Worm (Caenorhabditis elegans): ENCODE measurements around the gene pks-1.

pks-1 gene

ce11 chrX:5429335-5429734 is 15.7 kb downstream of the pks-1 start:
- TF ChIP-seq grh-1 (GFP tag; IDR thresholded peaks at IDR 0.05) (peak; percentile 95), pag-3 (tag; optimal IDR thresholded peaks at IDR 0.05; ENCODE audit: borderline replicate concordance, insufficient read depth) (no peak), ceh-82 (tag; optimal IDR thresholded peaks at IDR 0.05) (peak; percentile 98 to 99 (median 98)), dsc-1 (tag; optimal IDR thresholded peaks at IDR 0.05) (peak; percentile 100), dpl-1 (GFP tag; optimal IDR thresholded peaks at IDR 0.05) (peak; percentile 35 to 67 (median 62)), skn-1 (tag; optimal IDR thresholded peaks at IDR 0.05) (peak; percentile 94), nhr-28 (tag; optimal IDR thresholded peaks at IDR 0.05) (no peak), nhr-85 (tag) (peak; percentile 98), vab-15 (tag; optimal IDR thresholded peaks at IDR 0.05) (peak; percentile 81), nhr-84 (tag; optimal IDR thresholded peaks at IDR 0.05) (no peak), nhr-12 (tag; optimal IDR thresholded peaks at IDR 0.05) (peak; percentile 63), isw-1 (GFP tag; IDR thresholded peaks at IDR 0.05) (peak; percentile 84), aha-1 (tag; optimal IDR thresholded peaks at IDR 0.05) (peak; percentile 81), hlh-17 (GFP tag; optimal IDR thresholded peaks at IDR 0.05; ENCODE audit: borderline replicate concordance) (no peak), snpc-4 (tag; optimal IDR thresholded peaks at IDR 0.05) (peak; percentile 83), alr-1 (tag; optimal IDR thresholded peaks at IDR 0.05; ENCODE audit: borderline replicate concordance) (no peak), C04F5.9 (tag; optimal IDR thresholded peaks at IDR 0.05) (peak; percentile 87), lsy-2 (tag; optimal IDR thresholded peaks at IDR 0.05) (peak; percentile 90), ceh-63 (GFP tag; optimal IDR thresholded peaks at IDR 0.05) (peak; percentile 97), nhr-76 (tag; optimal IDR thresholded peaks at IDR 0.05) (peak; percentile 93), ceh-88 (GFP tag; IDR thresholded peaks at IDR 0.05) (peak; percentile 91), ceh-90 (tag; optimal IDR thresholded peaks at IDR 0.05) (no peak), sup-37 (GFP tag; optimal IDR thresholded peaks at IDR 0.05) (peak; percentile 91), lin-39 (tag; optimal IDR thresholded peaks at IDR 0.05) (peak; percentile 95), egl-13 (tag; optimal IDR thresholded peaks at IDR 0.05) (peak; percentile 95), lir-3 (tag; optimal IDR thresholded peaks at IDR 0.05; ENCODE audit: poor library complexity) (peak; percentile 85), pax-3 (tag; optimal IDR thresholded peaks at IDR 0.05) (peak; percentile 89), ets-5 (GFP tag; IDR thresholded peaks at IDR 0.05) (no peak), hlh-4 (tag; optimal IDR thresholded peaks at IDR 0.05) (peak; percentile 27), blmp-1 (tag; optimal IDR thresholded peaks at IDR 0.05) (peak; percentile 43), jun-1 (tag; optimal IDR thresholded peaks at IDR 0.05) (peak; percentile 99), zag-1 (tag; optimal IDR thresholded peaks at IDR 0.05) (no peak), hpl-2 (GFP tag; optimal IDR thresholded peaks at IDR 0.05) (peak; percentile 99), lin-15B (tag; optimal IDR thresholded peaks at IDR 0.05) (no peak), nhr-71 (tag; optimal IDR thresholded peaks at IDR 0.05) (peak; percentile 97), fkh-8 (tag; optimal IDR thresholded peaks at IDR 0.05) (peak; percentile 93), efl-1 (optimal IDR thresholded peaks at IDR 0.05) (peak; percentile 81 to 88), efl-1 (GFP tag; optimal IDR thresholded peaks at IDR 0.05 in 1 of 2) (peak in 1 of 2 experiments; percentile 98), tbx-2 (tag; optimal IDR thresholded peaks at IDR 0.05) (peak; percentile 98), C16A3.4 (tag; optimal IDR thresholded peaks at IDR 0.05) (peak; percentile 99), mef-2 (tag; optimal IDR thresholded peaks at IDR 0.05) (peak; percentile 93), Y116A8C.19 (tag; optimal IDR thresholded peaks at IDR 0.05; ENCODE audit: borderline replicate concordance) (no peak), egl-27 (tag; optimal IDR thresholded peaks at IDR 0.05) (peak; percentile 66 to 76), nhr-11 (tag; optimal IDR thresholded peaks at IDR 0.05) (peak; percentile 95), unc-86 (tag; optimal IDR thresholded peaks at IDR 0.05) (peak; percentile 93), elt-2 (tag; optimal IDR thresholded peaks at IDR 0.05) (peak; percentile 89), nhr-237 (tag; optimal IDR thresholded peaks at IDR 0.05) (peak; percentile 95), ceh-8 (GFP tag; optimal IDR thresholded peaks at IDR 0.05) (peak; percentile 98), F16B12.6 (tag; optimal IDR thresholded peaks at IDR 0.05) (no peak), unc-130 (tag; optimal IDR thresholded peaks at IDR 0.05) (peak; percentile 83), irx-1 (tag; optimal IDR thresholded peaks at IDR 0.05) (peak; percentile 97), nhr-47 (tag; optimal IDR thresholded peaks at IDR 0.05) (peak; percentile 99), pqm-1 (tag; optimal IDR thresholded peaks at IDR 0.05) (peak; percentile 91)

Data from whole organism, L1 larva.